Worm (Caenorhabditis elegans) whole organism, L1 larva: Measurements from ENCODE around the gene lido-5.
"Not testable (repeated sequence)": the region's sequence is repeated elsewhere in the genome, so short reads cannot be mapped to it uniquely, and the experiment has no call there.

Source experiments
- F16B12.6 ChIP-seq: fragments of 150-350 bp; optimal IDR thresholded peaks from 2 replicates; lab custom pipeline; 2014; ENCODE audit warnings: missing biosample characterization, missing genetic modification characterization
- aha-1 ChIP-seq: fragments of 150-350 bp; optimal IDR thresholded peaks from 2 replicates; lab custom pipeline; 2014; ENCODE audit warnings: missing biosample characterization, missing genetic modification characterization
- alr-1 ChIP-seq: fragments of 200-800 bp; sonication (Bioruptor generic); optimal IDR thresholded peaks from 2 replicates; lab custom pipeline; 2018; ENCODE audit warnings: borderline replicate concordance, mild to moderate bottlenecking, missing genetic modification characterization, missing compliant biosample characterization
- ceh-63 ChIP-seq: fragments of 200-800 bp; sonication (Bioruptor generic); optimal IDR thresholded peaks from 2 replicates; lab custom pipeline; 2018; ENCODE audit warnings: mild to moderate bottlenecking, missing genetic modification characterization, missing compliant biosample characterization
- dpl-1 ChIP-seq, 3 experiments: fragments of 150-350 bp in 2 of 3; sonication (generic microtip) in 1 of 3; optimal IDR thresholded peaks; 2 replicates each; lab custom pipeline; 2014 to 2017; ENCODE audit warnings: missing biosample characterization in 3 of 3, missing genetic modification characterization in 3 of 3, missing genetic modification reagents in 3 of 3
- efl-1 ChIP-seq, 4 experiments: fragments of 150-350 bp; optimal IDR thresholded peaks in 3 of 4; peaks in 1 of 4; 1 replicate in 1 of 4; 2 replicates in 3 of 4; lab custom pipeline; 2014; ENCODE audit warnings: missing biosample characterization in 2 of 4, missing genetic modification characterization in 2 of 4, missing genetic modification reagents in 2 of 4
- efl-3 ChIP-seq: fragments of 200-800 bp; sonication (Bioruptor generic); optimal IDR thresholded peaks from 2 replicates; lab custom pipeline; 2018; ENCODE audit warnings: mild to moderate bottlenecking, missing genetic modification characterization, missing compliant biosample characterization
- egl-13 ChIP-seq: sonication (generic microtip); optimal IDR thresholded peaks from 2 replicates; lab custom pipeline; 2016; ENCODE audit warnings: missing genotype, missing genetic modification reagents, missing genetic modification characterization, missing compliant biosample characterization
- egl-27 ChIP-seq, 2 experiments: fragments of 150-350 bp in 1 of 2; sonication (generic microtip); optimal IDR thresholded peaks; 3 replicates each; lab custom pipeline; 2017 to 2018; ENCODE audit warnings: missing biosample characterization in 2 of 2, missing genetic modification characterization in 2 of 2, missing genetic modification reagents in 2 of 2
- elt-2 ChIP-seq: sonication (generic microtip); optimal IDR thresholded peaks from 2 replicates; lab custom pipeline; 2016; ENCODE audit warnings: missing genetic modification characterization, mild to moderate bottlenecking, inconsistent platforms, missing compliant biosample characterization, missing genetic modification reagents
- elt-3 ChIP-seq, 6 experiments: fragments of 150-350 bp in 1 of 6; sonication (generic microtip); optimal IDR thresholded peaks; 2 replicates each; lab custom pipeline; 2017 to 2018; ENCODE audit warnings: missing biosample characterization in 6 of 6, missing genetic modification characterization in 6 of 6, inconsistent platforms in 1 of 6
- ets-5 ChIP-seq: fragments of 200-800 bp; sonication (Bioruptor generic); IDR thresholded peaks from 2 replicates; pipeline ENCODE4 v1.3.6; 2022; ENCODE audit warnings: missing genetic modification characterization, missing compliant biosample characterization
- fkh-10 ChIP-seq: sonication (generic microtip); optimal IDR thresholded peaks from 2 replicates; lab custom pipeline; 2017; ENCODE audit warnings: missing biosample characterization, missing genetic modification reagents, missing genetic modification characterization
- fkh-4 ChIP-seq: sonication (generic microtip); optimal IDR thresholded peaks from 2 replicates; lab custom pipeline; 2016; ENCODE audit warnings: missing compliant biosample characterization, missing genetic modification characterization, borderline replicate concordance
- hlh-4 ChIP-seq: sonication (generic microtip); optimal IDR thresholded peaks from 2 replicates; lab custom pipeline; 2016; ENCODE audit warnings: mild to moderate bottlenecking, missing genetic modification characterization, missing compliant biosample characterization
- hpl-2 ChIP-seq: fragments of 150-350 bp; optimal IDR thresholded peaks from 2 replicates; lab custom pipeline; 2014; ENCODE audit warnings: missing biosample characterization, missing genetic modification reagents, missing genetic modification characterization
- isw-1 ChIP-seq: fragments of 200-800 bp; sonication (Bioruptor generic); IDR thresholded peaks from 2 replicates; pipeline ENCODE4 v1.3.6; 2022; ENCODE audit warnings: missing genetic modification characterization, missing compliant biosample characterization
- lin-13 ChIP-seq: fragments of 150-350 bp; optimal IDR thresholded peaks from 2 replicates; lab custom pipeline; 2014; ENCODE audit warnings: missing biosample characterization, missing genetic modification reagents, missing genetic modification characterization
- lin-14 ChIP-seq: fragments of 200-800 bp; sonication (Bioruptor generic); optimal IDR thresholded peaks from 2 replicates; lab custom pipeline; 2018; ENCODE audit warnings: mild to moderate bottlenecking, missing genetic modification characterization, moderate library complexity, missing compliant biosample characterization
- lin-39 ChIP-seq: fragments of 150-350 bp; optimal IDR thresholded peaks from 2 replicates; lab custom pipeline; 2014; ENCODE audit warnings: missing biosample characterization, missing genetic modification reagents, missing genetic modification characterization
- nhr-20 ChIP-seq: sonication (generic microtip); optimal IDR thresholded peaks from 2 replicates; lab custom pipeline; 2016; ENCODE audit warnings: mild to moderate bottlenecking, missing genetic modification characterization, missing compliant biosample characterization
- nhr-77 ChIP-seq: fragments of 150-350 bp; optimal IDR thresholded peaks from 2 replicates; lab custom pipeline; 2014; ENCODE audit warnings: missing biosample characterization, missing genetic modification characterization
- nhr-84 ChIP-seq: sonication (generic microtip); optimal IDR thresholded peaks from 2 replicates; lab custom pipeline; 2017; ENCODE audit warnings: missing biosample characterization, missing genetic modification characterization
- nhr-85 ChIP-seq: sonication (generic microtip); peaks from one replicate; lab custom pipeline; 2016; ENCODE audit warnings: missing genetic modification characterization, inconsistent platforms, missing compliant biosample characterization
- skn-1 ChIP-seq: fragments of 150-350 bp; optimal IDR thresholded peaks from 2 replicates; lab custom pipeline; 2014; ENCODE audit warnings: missing biosample characterization, missing genetic modification characterization
- snpc-4 ChIP-seq: fragments of 150-350 bp; optimal IDR thresholded peaks from 2 replicates; lab custom pipeline; 2014; ENCODE audit warnings: missing biosample characterization, missing genetic modification characterization
- snu-23 ChIP-seq: sonication (generic microtip); optimal IDR thresholded peaks from 2 replicates; lab custom pipeline; 2016; ENCODE audit warnings: missing genetic modification characterization, missing compliant biosample characterization
- sox-4 ChIP-seq: sonication (generic microtip); optimal IDR thresholded peaks from 2 replicates; lab custom pipeline; 2016; ENCODE audit warnings: missing genetic modification characterization, missing compliant biosample characterization
- tlp-1 ChIP-seq: fragments of 150-350 bp; optimal IDR thresholded peaks from 2 replicates; lab custom pipeline; 2014; ENCODE audit warnings: missing biosample characterization, missing genetic modification characterization
- unc-130 ChIP-seq: fragments of 150-350 bp; optimal IDR thresholded peaks from 2 replicates; lab custom pipeline; 2017; ENCODE audit warnings: missing biosample characterization, missing genetic modification characterization, inconsistent platforms
- unc-30 ChIP-seq: sonication (generic microtip); optimal IDR thresholded peaks from 2 replicates; lab custom pipeline; 2017; ENCODE audit warnings: missing biosample characterization, missing genetic modification characterization
- unc-62 ChIP-seq: fragments of 150-350 bp; optimal IDR thresholded peaks from 2 replicates; lab custom pipeline; 2014; ENCODE audit warnings: missing biosample characterization, missing genetic modification reagents, missing genetic modification characterization
- xbp-1 ChIP-seq: sonication (generic microtip); optimal IDR thresholded peaks from 2 replicates; lab custom pipeline; 2016; ENCODE audit warnings: missing genetic modification characterization, missing compliant biosample characterization
- zip-4 ChIP-seq: fragments of 200-800 bp; sonication (Bioruptor generic); optimal IDR thresholded peaks from 2 replicates; lab custom pipeline; 2018; ENCODE audit warnings: mild to moderate bottlenecking, missing genetic modification characterization, moderate library complexity, missing compliant biosample characterization
- ztf-11 ChIP-seq, 2 experiments: sonication (generic microtip); optimal IDR thresholded peaks; 2 replicates each; lab custom pipeline; 2016 to 2017; ENCODE audit warnings: missing genetic modification characterization in 2 of 2, missing biosample characterization in 1 of 2, missing compliant biosample characterization in 1 of 2

The lido-5 gene

ce11 chrX:17134427-17134826 is 24.0 kb upstream of the lido-5 start, which contains the start of gene K09E3.7:
Gene K09E3.7 (minus strand): TSS chrX:17134527.
- no peak for TF ChIP-seq dpl-1 (GFP tag; optimal IDR thresholded peaks at IDR 0.05; lab: Kevin White, UChicago)
- no peak for TF ChIP-seq tlp-1 (tag; lab: Kevin White, UChicago)
- TF ChIP-seq fkh-10 = no peak
- no peak for TF ChIP-seq efl-1 (optimal IDR thresholded peaks at IDR 0.05; lab: Kevin White, UChicago)
- TF ChIP-seq efl-1 (GFP tag; optimal IDR thresholded peaks at IDR 0.05 in 1 of 2; lab: Kevin White, UChicago) = no peak
- no peak for TF ChIP-seq snu-23 (GFP tag; lab: Kevin White, UChicago)
- TF ChIP-seq alr-1 (tag; lab: Kevin White, UChicago) = no peak
- TF ChIP-seq F16B12.6 (tag; lab: Kevin White, UChicago) = no peak
- TF ChIP-seq efl-3 (GFP tag; lab: Kevin White, UChicago) = no peak
- TF ChIP-seq hlh-4 (tag; lab: Kevin White, UChicago) = no peak
- TF ChIP-seq hpl-2 = no peak
- TF ChIP-seq ztf-11 (tag; optimal IDR thresholded peaks at IDR 0.05; lab: Kevin White, UChicago) = no peak

ce11 chrX:17117359-17117758 is 6.9 kb upstream of the lido-5 start, which contains the start of gene K09E3.2:
Gene K09E3.2 (plus strand): TSS chrX:17117659.
- not testable (repeated sequence) for TF ChIP-seq nhr-84 (tag; lab: Kevin White, UChicago); zip-4; elt-3 (tag; optimal IDR thresholded peaks at IDR 0.05; lab: Kevin White, UChicago)

- no peak for TF ChIP-seq fkh-10
- no peak for TF ChIP-seq elt-3 (tag; optimal IDR thresholded peaks at IDR 0.05; lab: Kevin White, UChicago)
- no peak for TF ChIP-seq efl-3 (GFP tag; lab: Kevin White, UChicago)
Measured at ce11 chrX:17115089-17115488, 4.6 kb upstream of the lido-5 start, which contains the start of gene lido-6. Gene lido-6 (minus strand): TSS chrX:17115189.

- no peak for TF ChIP-seq snpc-4 (tag; lab: Kevin White, UChicago)
- TF ChIP-seq ztf-11 (tag; optimal IDR thresholded peaks at IDR 0.05; lab: Kevin White, UChicago) = no peak
- TF ChIP-seq elt-2 (tag; lab: Kevin White, UChicago) = no peak
- TF ChIP-seq nhr-84 (tag; lab: Kevin White, UChicago) = no peak
- no peak for TF ChIP-seq aha-1 (tag; lab: Kevin White, UChicago)
- TF ChIP-seq nhr-77 (tag; lab: Kevin White, UChicago) = no peak
- TF ChIP-seq ceh-63 (GFP tag; lab: Kevin White, UChicago) = no peak
Measured at ce11 chrX:17107670-17108069, 2.8 kb downstream of the lido-5 start, which contains the start of gene lido-4. Gene lido-4 (minus strand): TSS chrX:17107770.

DNA sequence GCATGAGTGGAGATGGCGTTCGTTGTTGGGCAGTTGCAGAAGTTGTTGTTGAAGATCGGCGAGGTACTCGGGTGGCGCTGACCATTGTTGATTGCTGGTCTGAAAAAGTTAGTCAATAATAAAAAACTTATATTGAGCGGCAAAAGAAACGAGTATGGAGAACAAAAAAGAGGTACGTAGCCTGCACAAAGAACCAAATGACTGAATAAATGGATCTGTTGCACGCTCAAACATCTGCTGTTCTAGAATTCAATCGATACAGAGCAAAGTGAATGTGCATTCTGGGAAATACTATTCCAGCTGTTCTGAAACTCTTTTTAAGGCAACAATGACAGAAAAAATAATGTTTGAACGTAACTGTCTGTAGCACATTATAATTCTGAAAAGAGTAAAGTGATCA is 9.8 kb downstream of the lido-5 start, which contains the start of gene lido-2:
TSS of gene lido-2 (minus strand) at position 101 of the 400 bp plus-strand sequence.
- TF ChIP-seq egl-13 = no peak

- TF ChIP-seq nhr-20 (tag; lab: Kevin White, UChicago) (peak; percentile 67), F16B12.6 (tag; lab: Kevin White, UChicago) (no peak)
Measured at ce11 chrX:17096508-17097234, 13.8 kb downstream of the lido-5 start, which contains the start of gene lido-1. Gene lido-1 (minus strand): TSS chrX:17096558.

ce11 chrX:17093199-17093598 is 17.3 kb downstream of the lido-5 start, which contains the start of gene C08A9.3:
Gene C08A9.3 (minus strand): TSS chrX:17093299.
- TF ChIP-seq nhr-85 (tag; lab: Kevin White, UChicago) (peak; percentile 5), isw-1 (no peak), lin-39 (tag; lab: Kevin White, UChicago) (no peak)

- TF ChIP-seq lin-39 (tag; lab: Kevin White, UChicago) (no peak), ets-5 (GFP tag; lab: Robert Waterston, UW) (no peak), aha-1 (tag; lab: Kevin White, UChicago) (no peak), tlp-1 (tag; lab: Kevin White, UChicago) (no peak), unc-30 (tag; lab: Kevin White, UChicago) (no peak), sox-4 (no peak), lin-14 (GFP tag; lab: Kevin White, UChicago) (no peak), fkh-4 (tag; lab: Kevin White, UChicago) (no peak), unc-62 (no peak), unc-130 (tag; lab: Kevin White, UChicago) (no peak), elt-3 (tag; optimal IDR thresholded peaks at IDR 0.05; lab: Kevin White, UChicago) (no peak), dpl-1 (GFP tag; optimal IDR thresholded peaks at IDR 0.05; lab: Kevin White, UChicago) (no peak), egl-27 (tag; optimal IDR thresholded peaks at IDR 0.05; lab: Kevin White, UChicago) (no peak), xbp-1 (tag; lab: Kevin White, UChicago) (no peak), lin-13 (no peak), skn-1 (tag; lab: Kevin White, UChicago) (no peak)
Measured at ce11 chrX:17092416-17092815, 18.0 kb downstream of the lido-5 start, which contains the start of gene sod-3. Gene sod-3 (plus strand): TSS chrX:17092753.
